Fruit fly (Drosophila melanogaster) whole organism, embryonic: ENCODE measurements around the gene mTerf3.

ENCODE experiments used
- ATbp ChIP-seq: fragments of 200-800 bp; sonication (Bioruptor generic); optimal IDR thresholded peaks from 2 replicates; lab custom pipeline; 2017; ENCODE audit warnings: missing biosample characterization, mild to moderate bottlenecking, missing genetic modification characterization, missing genetic modification reagents
- CG10543 ChIP-seq: fragments of 200-800 bp; sonication (Bioruptor generic); optimal IDR thresholded peaks from 3 replicates; lab custom pipeline; 2017; ENCODE audit warnings: missing biosample characterization, mild to moderate bottlenecking, missing genetic modification characterization, moderate library complexity
- CG11504 ChIP-seq: fragments of 200-800 bp; sonication (Bioruptor generic); optimal IDR thresholded peaks from 3 replicates; lab custom pipeline; 2019; ENCODE audit warnings: missing biosample characterization, mild to moderate bottlenecking, missing genetic modification characterization, moderate library complexity
- CG11696 ChIP-seq: fragments of 200-800 bp; sonication (Bioruptor generic); IDR thresholded peaks from 2 replicates; pipeline ENCODE4 v1.3.6; 2022; ENCODE audit warnings: missing biosample characterization, missing genetic modification characterization
- CG12391 ChIP-seq: fragments of 200-800 bp; sonication (Bioruptor generic); optimal IDR thresholded peaks from 3 replicates; lab custom pipeline; 2018; ENCODE audit warnings: missing biosample characterization, mild to moderate bottlenecking, missing genetic modification characterization, moderate library complexity
- CG16815 ChIP-seq: fragments of 200-800 bp; sonication (Bioruptor generic); optimal IDR thresholded peaks from 3 replicates; lab custom pipeline; 2017; ENCODE audit warnings: missing biosample characterization, mild to moderate bottlenecking, missing genetic modification characterization
- CG17359 ChIP-seq: fragments of 200-800 bp; sonication (Bioruptor generic); optimal IDR thresholded peaks from 3 replicates; lab custom pipeline; 2018; ENCODE audit warnings: missing biosample characterization, mild to moderate bottlenecking, missing genetic modification characterization, moderate library complexity
- CG18011 ChIP-seq: fragments of 200-800 bp; sonication (Bioruptor generic); optimal IDR thresholded peaks from 2 replicates; lab custom pipeline; 2017; ENCODE audit warnings: missing biosample characterization, missing genetic modification characterization, mild to moderate bottlenecking, moderate library complexity, missing genotype
- CG3838 ChIP-seq: fragments of 200-800 bp; sonication (Bioruptor generic); optimal IDR thresholded peaks from 3 replicates; lab custom pipeline; 2016; ENCODE audit warnings: missing biosample characterization, missing genetic modification characterization
- CG3847 ChIP-seq: fragments of 200-800 bp; sonication (Bioruptor generic); IDR thresholded peaks from 2 replicates; pipeline ENCODE4 v1.3.6; 2022; ENCODE audit warnings: missing biosample characterization, missing genetic modification characterization
- CG7556 ChIP-seq: fragments of 200-800 bp; sonication (Bioruptor generic); optimal IDR thresholded peaks from 2 replicates; lab custom pipeline; 2017; ENCODE audit warnings: missing biosample characterization, mild to moderate bottlenecking, missing genetic modification characterization
- CG8388 ChIP-seq: fragments of 200-800 bp; sonication (Bioruptor generic); optimal IDR thresholded peaks from 2 replicates; lab custom pipeline; 2019; ENCODE audit warnings: missing biosample characterization, mild to moderate bottlenecking, missing genetic modification characterization, moderate library complexity
- CG8478 ChIP-seq: fragments of >200 bp; optimal IDR thresholded peaks from 2 replicates; lab custom pipeline; 2018
- CG9817 ChIP-seq: fragments of 200-800 bp; sonication (Bioruptor generic); optimal IDR thresholded peaks from 2 replicates; lab custom pipeline; 2018; ENCODE audit warnings: missing biosample characterization, mild to moderate bottlenecking, missing genetic modification characterization, moderate library complexity
- Camta ChIP-seq: fragments of 200-800 bp; sonication (Bioruptor generic); optimal IDR thresholded peaks from 2 replicates; lab custom pipeline; 2016; ENCODE audit warnings: missing biosample characterization, missing genetic modification characterization
- CkIIα-i1 ChIP-seq: fragments of 200-800 bp; sonication (Bioruptor generic); IDR thresholded peaks from 2 replicates; pipeline ENCODE4 v1.3.6; 2022; ENCODE audit warnings: missing biosample characterization, missing genetic modification characterization
- CrebB ChIP-seq: fragments of 200-800 bp; sonication (Bioruptor generic); optimal IDR thresholded peaks from 3 replicates; lab custom pipeline; 2018; ENCODE audit warnings: missing biosample characterization, mild to moderate bottlenecking, missing genetic modification characterization
- D19A ChIP-seq: fragments of 200-800 bp; optimal IDR thresholded peaks from 3 replicates; lab custom pipeline; 2019; ENCODE audit warnings: missing biosample characterization, mild to moderate bottlenecking, missing genetic modification characterization, moderate library complexity
- D19B ChIP-seq: fragments of 200-800 bp; sonication (Bioruptor generic); optimal IDR thresholded peaks from 2 replicates; lab custom pipeline; 2017; ENCODE audit warnings: missing biosample characterization, mild to moderate bottlenecking, missing genetic modification characterization
- Dad ChIP-seq: fragments of 200-800 bp; sonication (Bioruptor generic); optimal IDR thresholded peaks from 3 replicates; lab custom pipeline; 2016; ENCODE audit warnings: missing biosample characterization, missing genetic modification characterization
- Elba2 ChIP-seq: fragments of 200-800 bp; sonication (Bioruptor generic); optimal IDR thresholded peaks from 3 replicates; lab custom pipeline; 2016; ENCODE audit warnings: missing biosample characterization, missing genetic modification characterization
- Ets65A ChIP-seq: fragments of 200-800 bp; sonication (Bioruptor generic); peaks from one replicate; lab custom pipeline; 2016; ENCODE audit warnings: missing biosample characterization, missing genetic modification characterization
- Fer2 ChIP-seq: fragments of 200-800 bp; sonication (Bioruptor generic); optimal IDR thresholded peaks from 2 replicates; lab custom pipeline; 2018; ENCODE audit warnings: missing biosample characterization, mild to moderate bottlenecking, missing genetic modification characterization, moderate library complexity
- HLH4C ChIP-seq: fragments of 200-800 bp; sonication (Bioruptor generic); IDR thresholded peaks from 3 replicates; pipeline ENCODE4 v1.3.6; 2022; ENCODE audit warnings: missing biosample characterization, missing genetic modification characterization; ENCODE audit not compliant: partially characterized antibody
- HLHmδ ChIP-seq: fragments of 200-800 bp; sonication (Bioruptor generic); optimal IDR thresholded peaks from 2 replicates; lab custom pipeline; 2018; ENCODE audit warnings: missing biosample characterization, mild to moderate bottlenecking, missing genetic modification characterization, moderate library complexity
- Max ChIP-seq: fragments of 200-800 bp; sonication (Bioruptor generic); optimal IDR thresholded peaks from 2 replicates; lab custom pipeline; 2016; ENCODE audit warnings: missing biosample characterization, mild to moderate bottlenecking, missing genetic modification characterization
- Meics ChIP-seq: fragments of 200-800 bp; sonication (Bioruptor generic); optimal IDR thresholded peaks from 2 replicates; lab custom pipeline; 2017; ENCODE audit warnings: missing biosample characterization, mild to moderate bottlenecking, missing genetic modification characterization
- Rx ChIP-seq: fragments of 200-800 bp; sonication (Bioruptor generic); IDR thresholded peaks from 2 replicates; pipeline ENCODE4 v1.3.6; 2022; ENCODE audit warnings: missing biosample characterization, missing genetic modification characterization
- Stat92E ChIP-seq, 3 experiments: fragments of >200 bp in 2 of 3; fragments of 200-800 bp in 1 of 3; sonication (Bioruptor generic) in 1 of 3; optimal IDR thresholded peaks; 2 replicates each; lab custom pipeline; 2017 to 2019; ENCODE audit warnings: missing biosample characterization in 3 of 3, missing genetic modification characterization in 3 of 3, mild to moderate bottlenecking in 1 of 3, moderate library complexity in 1 of 3
- Trl ChIP-seq, 3 experiments: fragments of >200 bp in 2 of 3; fragments of 200-800 bp in 1 of 3; sonication (Bioruptor generic) in 1 of 3; optimal IDR thresholded peaks; 2 replicates in 1 of 3; 3 replicates in 2 of 3; lab custom pipeline; 2016 to 2017; ENCODE audit warnings: missing biosample characterization in 1 of 3, missing genetic modification characterization in 1 of 3
- YL-1 ChIP-seq: fragments of 200-800 bp; sonication (Bioruptor generic); optimal IDR thresholded peaks from 3 replicates; lab custom pipeline; 2017; ENCODE audit warnings: missing biosample characterization, mild to moderate bottlenecking, missing genetic modification characterization
- dm ChIP-seq: fragments of 200-800 bp; sonication (Bioruptor generic); optimal IDR thresholded peaks from 3 replicates; lab custom pipeline; 2016; ENCODE audit warnings: missing biosample characterization, missing genetic modification characterization
- fd102C ChIP-seq: fragments of 200-800 bp; sonication (Bioruptor generic); optimal IDR thresholded peaks from 2 replicates; lab custom pipeline; 2018; ENCODE audit warnings: missing biosample characterization, mild to moderate bottlenecking, missing genetic modification characterization, moderate library complexity
- gro ChIP-seq: fragments of 200-800 bp; sonication (Bioruptor generic); optimal IDR thresholded peaks from 2 replicates; lab custom pipeline; 2016; ENCODE audit warnings: missing biosample characterization, missing genetic modification characterization
- gsb-n ChIP-seq: fragments of 200-800 bp; sonication (Bioruptor generic); optimal IDR thresholded peaks from 3 replicates; lab custom pipeline; 2018; ENCODE audit warnings: missing biosample characterization, mild to moderate bottlenecking, missing genetic modification characterization
- hbn ChIP-seq: fragments of 200-800 bp; sonication (Bioruptor generic); IDR thresholded peaks from 2 replicates; pipeline ENCODE4 v1.3.6; 2022; ENCODE audit warnings: missing biosample characterization, missing genetic modification characterization; ENCODE audit not compliant: partially characterized antibody
- jumu ChIP-seq: fragments of 200-800 bp; sonication (Bioruptor generic); optimal IDR thresholded peaks from 3 replicates; lab custom pipeline; 2016; ENCODE audit warnings: missing biosample characterization, missing genetic modification characterization
- klu ChIP-seq: fragments of 200-800 bp; sonication (Bioruptor generic); IDR thresholded peaks from 2 replicates; pipeline ENCODE4 v1.3.6; 2022; ENCODE audit warnings: missing biosample characterization, missing genetic modification characterization
- lab ChIP-seq: fragments of 200-800 bp; sonication (Bioruptor generic); optimal IDR thresholded peaks from 3 replicates; lab custom pipeline; 2017; ENCODE audit warnings: missing biosample characterization, missing genetic modification characterization, mild to moderate bottlenecking, moderate library complexity, missing genetic modification reagents
- lilli ChIP-seq: fragments of 200-800 bp; sonication (Bioruptor generic); optimal IDR thresholded peaks from 3 replicates; lab custom pipeline; 2016; ENCODE audit warnings: missing biosample characterization, missing genetic modification characterization
- nmo ChIP-seq: fragments of 200-800 bp; sonication (Bioruptor generic); optimal IDR thresholded peaks from 2 replicates; lab custom pipeline; 2018; ENCODE audit warnings: missing biosample characterization, mild to moderate bottlenecking, missing genetic modification characterization, moderate library complexity
- odd ChIP-seq: fragments of 200-800 bp; sonication (Bioruptor generic); optimal IDR thresholded peaks from 2 replicates; lab custom pipeline; 2017; ENCODE audit warnings: missing biosample characterization, mild to moderate bottlenecking, missing genetic modification characterization
- pnt ChIP-seq: fragments of 200-800 bp; sonication (Bioruptor generic); optimal IDR thresholded peaks from 3 replicates; lab custom pipeline; 2016; ENCODE audit warnings: missing biosample characterization, missing genetic modification characterization
- stwl ChIP-seq: fragments of 200-800 bp; sonication (Bioruptor generic); optimal IDR thresholded peaks from 3 replicates; lab custom pipeline; 2018; ENCODE audit warnings: missing biosample characterization, mild to moderate bottlenecking, missing genetic modification characterization, moderate library complexity
- tio ChIP-seq: fragments of 200-800 bp; sonication (Bioruptor generic); optimal IDR thresholded peaks from 2 replicates; lab custom pipeline; 2017; ENCODE audit warnings: missing biosample characterization, missing genetic modification characterization, inconsistent platforms
- toy ChIP-seq: fragments of 200-800 bp; sonication (Bioruptor generic); IDR thresholded peaks from 2 replicates; pipeline ENCODE4 v1.3.6; 2022; ENCODE audit warnings: missing biosample characterization, missing genetic modification characterization
- trem ChIP-seq: fragments of 200-800 bp; optimal IDR thresholded peaks from 3 replicates; lab custom pipeline; 2019; ENCODE audit warnings: missing biosample characterization, mild to moderate bottlenecking, missing genetic modification characterization, moderate library complexity
- unpg ChIP-seq: fragments of 200-800 bp; sonication (Bioruptor generic); optimal IDR thresholded peaks from 3 replicates; lab custom pipeline; 2018; ENCODE audit warnings: missing biosample characterization, mild to moderate bottlenecking, missing genetic modification characterization, moderate library complexity
- vfl ChIP-seq: fragments of 200-800 bp; sonication (Bioruptor generic); optimal IDR thresholded peaks from 2 replicates; lab custom pipeline; 2016; ENCODE audit warnings: missing biosample characterization, missing genetic modification characterization

Gene mTerf3

dm6 chr3L:20508136-20508635 lies 12.4 kb downstream of the mTerf3 start (continued):
- TF ChIP-seq CrebB (tag; lab: Kevin White, UChicago) (peak; percentile 91), CG7556 (peak; percentile 93), gsb-n (tag; lab: Kevin White, UChicago) (peak; percentile 76), pnt (GFP tag; lab: Kevin White, UChicago) (peak; percentile 90), Trl (optimal IDR thresholded peaks at IDR 0.05; lab: Kevin White, UChicago) (peak; percentile 65 to 88), Trl (GFP tag; optimal IDR thresholded peaks at IDR 0.05; lab: Kevin White, UChicago) (peak; percentile 85), CG8388 (GFP tag; lab: Kevin White, UChicago) (peak; percentile 71), Max (peak; percentile 91), CG17359 (tag; lab: Kevin White, UChicago) (peak; percentile 89), fd102C (GFP tag; lab: Kevin White, UChicago) (no peak), Elba2 (no peak), D19A (tag; lab: Kevin White, UChicago) (peak; percentile 85), hbn (GFP tag; lab: Robert Waterston, UW) (peak; percentile 42; the same call in 1 of the 2 replicates), lab (GFP tag; lab: Kevin White, UChicago) (peak; percentile 98), lilli (GFP tag; lab: Kevin White, UChicago) (peak; percentile 98), Ets65A (GFP tag; lab: Kevin White, UChicago) (peak; percentile 99), CG10543 (GFP tag; lab: Kevin White, UChicago) (peak; percentile 95), stwl (tag; lab: Kevin White, UChicago) (no peak), dm (GFP tag; lab: Kevin White, UChicago) (peak; percentile 75), Camta (peak; percentile 89), Fer2 (peak; percentile 93), jumu (GFP tag; lab: Kevin White, UChicago) (peak; percentile 79), Stat92E (GFP tag; optimal IDR thresholded peaks at IDR 0.05; lab: Kevin White, UChicago) (no peak), D19B (GFP tag; lab: Kevin White, UChicago) (peak; percentile 91), CG12391 (peak; percentile 93), ATbp (peak; percentile 72), CG9817 (tag; lab: Kevin White, UChicago) (peak; percentile 95), CG11504 (tag; lab: Kevin White, UChicago) (peak; percentile 93), nmo (GFP tag; lab: Kevin White, UChicago) (peak; percentile 94), CkIIα-i1 (GFP tag; lab: Robert Waterston, UW) (peak; percentile 54; the same call in 1 of the 2 replicates), odd (peak; percentile 82), Rx (peak; percentile 74), CG8478 (lab: Kevin White, UChicago) (no peak), CG3838 (GFP tag; lab: Kevin White, UChicago) (peak; percentile 72), Dad (GFP tag; lab: Kevin White, UChicago) (peak; percentile 85), CG3847 (GFP tag; lab: Robert Waterston, UW) (peak; percentile 97), toy (no peak; the same call in 1 of the 2 replicates), Meics (GFP tag; lab: Kevin White, UChicago) (peak; percentile 96), HLH4C (0 out of 3 replicates have a peak, but pooled peaks have one; percentile 30), vfl (GFP tag; lab: Kevin White, UChicago) (peak; percentile 92), CG18011 (GFP tag; lab: Kevin White, UChicago) (peak; percentile 84), trem (tag; lab: Kevin White, UChicago) (peak; percentile 46), gro (GFP tag; lab: Kevin White, UChicago) (peak; percentile 94), CG11696 (GFP tag; lab: Robert Waterston, UW) (peak; percentile 74), CG16815 (GFP tag; lab: Kevin White, UChicago) (peak; percentile 93), tio (peak; percentile 91), HLHmδ (GFP tag; lab: Kevin White, UChicago) (peak; percentile 37), klu (GFP tag; lab: Robert Waterston, UW) (peak; percentile 92), unpg (GFP tag; lab: Kevin White, UChicago) (peak; percentile 88), YL-1 (peak; percentile 63)
